Worm (Caenorhabditis elegans) whole organism, L1 larva: ENCODE results near the gene act-3.
A peak's percentile ranks its signal among the peaks of the same experiment; 100 is the strongest.

Experiments
- C04F5.9 ChIP-seq: sonication (generic microtip); optimal IDR thresholded peaks from 2 replicates; lab custom pipeline; 2016; ENCODE audit warnings: missing genetic modification characterization, missing compliant biosample characterization
- C16A3.4 ChIP-seq: fragments of 150-350 bp; optimal IDR thresholded peaks from 2 replicates; lab custom pipeline; 2014; ENCODE audit warnings: missing biosample characterization, missing genetic modification characterization
- F16B12.6 ChIP-seq: fragments of 150-350 bp; optimal IDR thresholded peaks from 2 replicates; lab custom pipeline; 2014; ENCODE audit warnings: missing biosample characterization, missing genetic modification characterization
- Y116A8C.19 ChIP-seq: sonication (generic microtip); optimal IDR thresholded peaks from 2 replicates; lab custom pipeline; 2016; ENCODE audit warnings: missing compliant biosample characterization, missing genetic modification characterization, borderline replicate concordance
- blmp-1 ChIP-seq: fragments of 150-350 bp; optimal IDR thresholded peaks from 2 replicates; lab custom pipeline; 2014; ENCODE audit warnings: missing biosample characterization, missing genetic modification characterization
- ceh-82 ChIP-seq, 3 experiments: fragments of 150-350 bp in 1 of 3; sonication (generic microtip) in 2 of 3; optimal IDR thresholded peaks; 2 replicates each; lab custom pipeline; 2014 to 2017; ENCODE audit warnings: missing biosample characterization in 3 of 3, missing genetic modification characterization in 3 of 3
- ceh-88 ChIP-seq: fragments of 200-800 bp; sonication (Bioruptor generic); IDR thresholded peaks from 2 replicates; pipeline ENCODE4 v1.3.6; 2022; ENCODE audit warnings: missing genetic modification characterization, missing compliant biosample characterization
- ces-1 ChIP-seq: fragments of 150-350 bp; optimal IDR thresholded peaks from 2 replicates; lab custom pipeline; 2014; ENCODE audit warnings: missing biosample characterization, missing genetic modification reagents, missing genetic modification characterization
- dpl-1 ChIP-seq, 3 experiments: fragments of 150-350 bp in 2 of 3; sonication (generic microtip) in 1 of 3; optimal IDR thresholded peaks; 2 replicates each; lab custom pipeline; 2014 to 2017; ENCODE audit warnings: missing biosample characterization in 3 of 3, missing genetic modification characterization in 3 of 3, missing genetic modification reagents in 3 of 3
- dsc-1 ChIP-seq: sonication (generic microtip); optimal IDR thresholded peaks from 2 replicates; lab custom pipeline; 2016; ENCODE audit warnings: mild to moderate bottlenecking, missing genetic modification characterization, missing compliant biosample characterization
- efl-1 ChIP-seq, 4 experiments: fragments of 150-350 bp; optimal IDR thresholded peaks in 3 of 4; peaks in 1 of 4; 1 replicate in 1 of 4; 2 replicates in 3 of 4; lab custom pipeline; 2014; ENCODE audit warnings: missing biosample characterization in 2 of 4, missing genetic modification characterization in 2 of 4, missing genetic modification reagents in 2 of 4
- efl-3 ChIP-seq: fragments of 200-800 bp; sonication (Bioruptor generic); optimal IDR thresholded peaks from 2 replicates; lab custom pipeline; 2018; ENCODE audit warnings: mild to moderate bottlenecking, missing genetic modification characterization, missing compliant biosample characterization
- egl-27 ChIP-seq, 2 experiments: fragments of 150-350 bp in 1 of 2; sonication (generic microtip); optimal IDR thresholded peaks; 3 replicates each; lab custom pipeline; 2017 to 2018; ENCODE audit warnings: missing biosample characterization in 2 of 2, missing genetic modification characterization in 2 of 2, missing genetic modification reagents in 2 of 2
- ets-5 ChIP-seq: fragments of 200-800 bp; sonication (Bioruptor generic); IDR thresholded peaks from 2 replicates; pipeline ENCODE4 v1.3.6; 2022; ENCODE audit warnings: missing genetic modification characterization, missing compliant biosample characterization
- fkh-4 ChIP-seq: sonication (generic microtip); optimal IDR thresholded peaks from 2 replicates; lab custom pipeline; 2016; ENCODE audit warnings: missing compliant biosample characterization, missing genetic modification characterization, borderline replicate concordance
- fkh-8 ChIP-seq: sonication (generic microtip); optimal IDR thresholded peaks from 2 replicates; lab custom pipeline; 2016; ENCODE audit warnings: mild to moderate bottlenecking, missing genetic modification characterization, missing compliant biosample characterization
- fos-1 ChIP-seq: fragments of 150-350 bp; optimal IDR thresholded peaks from 2 replicates; lab custom pipeline; 2014; ENCODE audit warnings: missing biosample characterization, missing genetic modification characterization
- grh-1 ChIP-seq: fragments of 200-800 bp; sonication (Bioruptor generic); IDR thresholded peaks from 2 replicates; pipeline ENCODE4 v1.3.6; 2022; ENCODE audit warnings: missing genetic modification reagents, missing genetic modification characterization, missing compliant biosample characterization
- hpl-2 ChIP-seq: fragments of 150-350 bp; optimal IDR thresholded peaks from 2 replicates; lab custom pipeline; 2014; ENCODE audit warnings: missing biosample characterization, missing genetic modification reagents, missing genetic modification characterization
- jun-1 ChIP-seq: fragments of 150-350 bp; optimal IDR thresholded peaks from 2 replicates; lab custom pipeline; 2014; ENCODE audit warnings: missing biosample characterization, missing genetic modification reagents, missing genetic modification characterization
- lin-14 ChIP-seq: fragments of 200-800 bp; sonication (Bioruptor generic); optimal IDR thresholded peaks from 2 replicates; lab custom pipeline; 2018; ENCODE audit warnings: mild to moderate bottlenecking, missing genetic modification characterization, moderate library complexity, missing compliant biosample characterization
- lin-15B ChIP-seq: fragments of 150-350 bp; sonication (generic microtip); optimal IDR thresholded peaks from 3 replicates; lab custom pipeline; 2014; ENCODE audit warnings: missing biosample characterization, missing genetic modification characterization
- lin-35 ChIP-seq, 2 experiments: fragments of 150-350 bp; optimal IDR thresholded peaks; 2 replicates each; lab custom pipeline; 2014; ENCODE audit warnings: missing biosample characterization in 2 of 2, missing genetic modification characterization in 2 of 2, missing genetic modification reagents in 2 of 2
- lir-3 ChIP-seq: sonication (generic microtip); optimal IDR thresholded peaks from 2 replicates; lab custom pipeline; 2016; ENCODE audit warnings: mild to moderate bottlenecking, missing genetic modification characterization, moderate library complexity, missing compliant biosample characterization; ENCODE audit not compliant: poor library complexity
- lsy-2 ChIP-seq, 2 experiments: fragments of 150-350 bp; optimal IDR thresholded peaks; 2 replicates each; lab custom pipeline; 2014; ENCODE audit warnings: missing biosample characterization in 2 of 2, missing genetic modification characterization in 2 of 2
- mdl-1 ChIP-seq, 2 experiments: fragments of 150-350 bp; optimal IDR thresholded peaks; 2 replicates each; lab custom pipeline; 2014 to 2017; ENCODE audit warnings: missing biosample characterization in 2 of 2, missing genetic modification characterization in 2 of 2, inconsistent platforms in 1 of 2
- mef-2 ChIP-seq: fragments of 150-350 bp; optimal IDR thresholded peaks from 2 replicates; lab custom pipeline; 2014; ENCODE audit warnings: missing biosample characterization, missing genetic modification characterization
- mep-1 ChIP-seq: fragments of 150-350 bp; optimal IDR thresholded peaks from 2 replicates; lab custom pipeline; 2014; ENCODE audit warnings: missing biosample characterization, missing genetic modification characterization
- nhr-12 ChIP-seq: sonication (generic microtip); optimal IDR thresholded peaks from 2 replicates; lab custom pipeline; 2017; ENCODE audit warnings: missing biosample characterization, missing genetic modification characterization
- nhr-19 ChIP-seq: fragments of 200-800 bp; sonication (Bioruptor generic); conservative IDR thresholded peaks from 2 replicates; pipeline ENCODE4 v1.3.6; 2022; ENCODE audit warnings: missing genetic modification characterization, missing compliant biosample characterization
- nhr-28 ChIP-seq: fragments of 150-350 bp; optimal IDR thresholded peaks from 2 replicates; lab custom pipeline; 2014; ENCODE audit warnings: missing biosample characterization, missing genetic modification characterization
- nhr-71 ChIP-seq: sonication (generic microtip); optimal IDR thresholded peaks from 2 replicates; lab custom pipeline; 2016; ENCODE audit warnings: mild to moderate bottlenecking, missing genetic modification characterization, moderate library complexity, missing compliant biosample characterization
- nhr-84 ChIP-seq: sonication (generic microtip); optimal IDR thresholded peaks from 2 replicates; lab custom pipeline; 2017; ENCODE audit warnings: missing biosample characterization, missing genetic modification characterization
- pag-3 ChIP-seq: sonication (generic microtip); optimal IDR thresholded peaks from 2 replicates; lab custom pipeline; 2017; ENCODE audit warnings: missing genetic modification characterization, mild to moderate bottlenecking, missing compliant biosample characterization, antibody characterized with exemption, borderline replicate concordance; ENCODE audit not compliant: insufficient read depth
- pax-3 ChIP-seq: fragments of 200-800 bp; sonication (Bioruptor generic); optimal IDR thresholded peaks from 2 replicates; lab custom pipeline; 2018; ENCODE audit warnings: mild to moderate bottlenecking, missing genetic modification characterization, moderate library complexity, missing compliant biosample characterization
- pqm-1 ChIP-seq: sonication (generic microtip); optimal IDR thresholded peaks from 3 replicates; lab custom pipeline; 2017; ENCODE audit warnings: missing biosample characterization, missing genetic modification characterization
- rnt-1 ChIP-seq: sonication (generic microtip); optimal IDR thresholded peaks from 2 replicates; lab custom pipeline; 2016; ENCODE audit warnings: mild to moderate bottlenecking, missing genetic modification characterization, moderate library complexity, missing compliant biosample characterization
- skn-1 ChIP-seq: fragments of 150-350 bp; optimal IDR thresholded peaks from 2 replicates; lab custom pipeline; 2014; ENCODE audit warnings: missing biosample characterization, missing genetic modification characterization
- snpc-4 ChIP-seq: fragments of 150-350 bp; optimal IDR thresholded peaks from 2 replicates; lab custom pipeline; 2014; ENCODE audit warnings: missing biosample characterization, missing genetic modification characterization
- snu-23 ChIP-seq: sonication (generic microtip); optimal IDR thresholded peaks from 2 replicates; lab custom pipeline; 2016; ENCODE audit warnings: missing genetic modification characterization, missing compliant biosample characterization
- sup-37 ChIP-seq: fragments of 200-800 bp; sonication (Bioruptor generic); optimal IDR thresholded peaks from 2 replicates; lab custom pipeline; 2018; ENCODE audit warnings: mild to moderate bottlenecking, missing genetic modification characterization, missing compliant biosample characterization
- swsn-7 ChIP-seq: sonication (generic microtip); optimal IDR thresholded peaks from 2 replicates; lab custom pipeline; 2016; ENCODE audit warnings: missing genetic modification characterization, missing compliant biosample characterization
- tlp-1 ChIP-seq: fragments of 150-350 bp; optimal IDR thresholded peaks from 2 replicates; lab custom pipeline; 2014; ENCODE audit warnings: missing biosample characterization, missing genetic modification characterization
- unc-130 ChIP-seq: fragments of 150-350 bp; optimal IDR thresholded peaks from 2 replicates; lab custom pipeline; 2017; ENCODE audit warnings: missing biosample characterization, missing genetic modification characterization, inconsistent platforms
- vab-15 ChIP-seq: sonication (generic microtip); optimal IDR thresholded peaks from 2 replicates; lab custom pipeline; 2017; ENCODE audit warnings: missing genotype, mild to moderate bottlenecking, missing genetic modification characterization, missing compliant biosample characterization
- xbp-1 ChIP-seq: sonication (generic microtip); optimal IDR thresholded peaks from 2 replicates; lab custom pipeline; 2016; ENCODE audit warnings: missing genetic modification characterization, missing compliant biosample characterization
- zag-1 ChIP-seq: fragments of 150-350 bp; optimal IDR thresholded peaks from 2 replicates; lab custom pipeline; 2014; ENCODE audit warnings: missing biosample characterization, missing genetic modification characterization
- ztf-11 ChIP-seq, 2 experiments: sonication (generic microtip); optimal IDR thresholded peaks; 2 replicates each; lab custom pipeline; 2016 to 2017; ENCODE audit warnings: missing genetic modification characterization in 2 of 2, missing biosample characterization in 1 of 2, missing compliant biosample characterization in 1 of 2
- ztf-4 ChIP-seq: fragments of 150-350 bp; optimal IDR thresholded peaks from 2 replicates; lab custom pipeline; 2014; ENCODE audit warnings: missing biosample characterization, missing genetic modification characterization

The act-3 gene

ce11 chrV:11122466-11122865 lies 48.2 kb upstream of the act-3 start, which contains the start of gene mboa-2 (continued):
- TF ChIP-seq swsn-7 (tag; lab: Kevin White, UChicago) (peak; percentile 25), efl-1 (optimal IDR thresholded peaks at IDR 0.05; lab: Kevin White, UChicago) (no peak), efl-1 (GFP tag; optimal IDR thresholded peaks at IDR 0.05 in 1 of 2; lab: Kevin White, UChicago) (peak in 1 of 2 experiments; percentile 64), nhr-84 (tag; lab: Kevin White, UChicago) (no peak), efl-3 (no peak), nhr-12 (no peak), mep-1 (tag; lab: Kevin White, UChicago) (no peak), ces-1 (no peak), ztf-11 (tag; optimal IDR thresholded peaks at IDR 0.05; lab: Kevin White, UChicago) (no peak), blmp-1 (no peak), snpc-4 (tag; lab: Kevin White, UChicago) (no peak), nhr-19 (GFP tag; lab: Robert Waterston, UW) (peak; percentile 30), rnt-1 (tag; lab: Kevin White, UChicago) (peak; percentile 7), skn-1 (tag; lab: Kevin White, UChicago) (no peak), ceh-88 (GFP tag; lab: Robert Waterston, UW) (peak; percentile 21; the same call in 1 of the 2 replicates), ztf-4 (tag; lab: Kevin White, UChicago) (peak; percentile 2), fkh-8 (no peak), sup-37 (GFP tag; lab: Kevin White, UChicago) (no peak), zag-1 (tag; lab: Kevin White, UChicago) (no peak), pag-3 (no peak), vab-15 (tag; lab: Kevin White, UChicago) (no peak)

ce11 chrV:11121247-11121646 lies 46.9 kb upstream of the act-3 start:
- TF ChIP-seq hpl-2 (no peak), mdl-1 (tag; optimal IDR thresholded peaks at IDR 0.05; lab: Kevin White, UChicago) (peak in 1 of 2 experiments; percentile 84), ceh-82 (tag; optimal IDR thresholded peaks at IDR 0.05; lab: Kevin White, UChicago) (peak in 1 of 3 experiments; percentile 24), grh-1 (no peak), nhr-71 (peak; percentile 67), lin-35 (GFP tag; optimal IDR thresholded peaks at IDR 0.05; lab: Kevin White, UChicago) (peak; percentile 32 to 66), skn-1 (tag; lab: Kevin White, UChicago) (peak; percentile 57), ets-5 (GFP tag; lab: Robert Waterston, UW) (no peak), unc-130 (tag; lab: Kevin White, UChicago) (peak; percentile 48), egl-27 (tag; optimal IDR thresholded peaks at IDR 0.05; lab: Kevin White, UChicago) (no peak), pax-3 (tag; lab: Kevin White, UChicago) (no peak), efl-3 (no peak), swsn-7 (tag; lab: Kevin White, UChicago) (peak; percentile 24), F16B12.6 (no peak), fos-1 (no peak), mep-1 (tag; lab: Kevin White, UChicago) (peak; percentile 56), lsy-2 (tag; optimal IDR thresholded peaks at IDR 0.05; lab: Kevin White, UChicago) (peak; percentile 44 to 65), mef-2 (tag; lab: Kevin White, UChicago) (no peak), lin-15B (tag; lab: Kevin White, UChicago) (peak; percentile 4), lir-3 (tag; lab: Kevin White, UChicago) (peak; percentile 38), xbp-1 (tag; lab: Kevin White, UChicago) (no peak), dpl-1 (GFP tag; optimal IDR thresholded peaks at IDR 0.05; lab: Kevin White, UChicago) (peak in 2 of 3 experiments; percentile 30 to 63), blmp-1 (peak; percentile 56), nhr-19 (GFP tag; lab: Robert Waterston, UW) (peak; percentile 23; the same call in 1 of the 2 replicates), nhr-28 (tag; lab: Kevin White, UChicago) (no peak), snu-23 (peak; percentile 74), lin-14 (GFP tag; lab: Kevin White, UChicago) (peak; percentile 83), jun-1 (tag; lab: Kevin White, UChicago) (no peak), efl-1 (optimal IDR thresholded peaks at IDR 0.05; lab: Kevin White, UChicago) (peak; percentile 41 to 43), efl-1 (GFP tag; optimal IDR thresholded peaks at IDR 0.05 in 1 of 2; lab: Kevin White, UChicago) (peak in 1 of 2 experiments; percentile 36), tlp-1 (tag; lab: Kevin White, UChicago) (no peak), sup-37 (GFP tag; lab: Kevin White, UChicago) (no peak), C16A3.4 (peak; percentile 58), fkh-4 (tag; lab: Kevin White, UChicago) (no peak), C04F5.9 (tag; lab: Kevin White, UChicago) (no peak), rnt-1 (tag; lab: Kevin White, UChicago) (peak; percentile 25), Y116A8C.19 (tag; lab: Kevin White, UChicago) (no peak), pqm-1 (tag; lab: Kevin White, UChicago) (no peak), dsc-1 (tag; lab: Kevin White, UChicago) (no peak)
